Fruit fly (Drosophila melanogaster): ENCODE measurements around the gene eys.

DNA sequence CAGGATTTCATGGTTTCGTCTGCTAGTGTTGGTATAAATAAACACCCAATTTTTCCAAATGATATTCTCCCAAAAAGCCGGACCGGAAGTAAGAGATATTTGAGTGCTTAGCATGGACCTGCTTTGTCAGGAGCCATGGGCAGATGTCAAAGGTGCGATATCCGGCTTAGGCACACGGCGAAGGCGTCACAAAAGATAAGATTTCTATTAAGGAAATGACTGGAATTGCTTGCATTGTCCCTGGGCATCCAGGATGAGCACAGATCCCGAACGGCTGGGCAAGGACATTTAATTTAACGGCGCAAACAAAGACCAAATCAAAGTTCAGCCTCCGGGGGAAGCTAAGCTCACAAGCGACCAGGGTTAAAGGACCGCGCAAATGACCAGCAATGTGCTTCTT lies 74.2 kb downstream of the eys start, which contains the start of gene CG3557:
- no peak for TF ChIP-seq CTCF (optimal IDR thresholded peaks at IDR 0.05)
- no peak for TF ChIP-seq CG8478 (optimal IDR thresholded peaks at IDR 0.05)

All from S2 (cell line).